Worm (Caenorhabditis elegans) whole organism, L1 larva: ENCODE results near the gene sri-67.

ENCODE experiments used
- blmp-1 ChIP-seq: fragments of 150-350 bp; optimal IDR thresholded peaks from 2 replicates; lab custom pipeline; 2014; ENCODE audit warnings: missing biosample characterization, missing genetic modification characterization
- ces-1 ChIP-seq: fragments of 150-350 bp; optimal IDR thresholded peaks from 2 replicates; lab custom pipeline; 2014; ENCODE audit warnings: missing biosample characterization, missing genetic modification reagents, missing genetic modification characterization
- dpl-1 ChIP-seq, 3 experiments: fragments of 150-350 bp in 2 of 3; sonication (generic microtip) in 1 of 3; optimal IDR thresholded peaks; 2 replicates each; lab custom pipeline; 2014 to 2017; ENCODE audit warnings: missing biosample characterization in 3 of 3, missing genetic modification characterization in 3 of 3, missing genetic modification reagents in 3 of 3
- lin-15B ChIP-seq: fragments of 150-350 bp; sonication (generic microtip); optimal IDR thresholded peaks from 3 replicates; lab custom pipeline; 2014; ENCODE audit warnings: missing biosample characterization, missing genetic modification characterization
- mdl-1 ChIP-seq, 2 experiments: fragments of 150-350 bp; optimal IDR thresholded peaks; 2 replicates each; lab custom pipeline; 2014 to 2017; ENCODE audit warnings: missing biosample characterization in 2 of 2, missing genetic modification characterization in 2 of 2, inconsistent platforms in 1 of 2
- mef-2 ChIP-seq: fragments of 150-350 bp; optimal IDR thresholded peaks from 2 replicates; lab custom pipeline; 2014; ENCODE audit warnings: missing biosample characterization, missing genetic modification characterization

- no peak for TF ChIP-seq dpl-1 (GFP tag; optimal IDR thresholded peaks at IDR 0.05; lab: Kevin White, UChicago)
- no peak for TF ChIP-seq mef-2 (tag; lab: Kevin White, UChicago)
- TF ChIP-seq mdl-1 (tag; optimal IDR thresholded peaks at IDR 0.05; lab: Kevin White, UChicago) = no peak
- no peak for TF ChIP-seq ces-1 (GFP tag; lab: Kevin White, UChicago)
- no peak for TF ChIP-seq lin-15B (tag; lab: Kevin White, UChicago)
- no peak for TF ChIP-seq blmp-1 (tag; lab: Kevin White, UChicago)
Measured at ce11 chrV:19981832-19982462, 5.8 kb upstream of the sri-67 start, which contains the start of gene Y60A3A.24.
